In genomic region chrX:19298785-19299114, dm6 we compare ENCODE assay signal across 5 fruit fly cellular contexts.
TF ChIP-seq lines count a peak whose summit lies in the region.

No protein-coding gene starts in this region.

- no peak for TF ChIP-seq CTCF in whole organism, embryonic (GFP tag; optimal IDR thresholded peaks at IDR 0.05; lab: Kevin White, UChicago)

TF ChIP-seq in whole organism, adult, 20 proteins besides CTCF, POLR2A, EP300 and RAD21:
- peak; percentile 17 for TF ChIP-seq CG7101 (tag; optimal IDR thresholded peaks at IDR 0.05; lab: Kevin White, UChicago)
- peak; percentile 13 for TF ChIP-seq CG1620 (GFP tag; optimal IDR thresholded peaks at IDR 0.05; lab: Kevin White, UChicago)
- TF ChIP-seq CG5204 (GFP tag; optimal IDR thresholded peaks at IDR 0.05; lab: Kevin White, UChicago) = peak; percentile 39
- TF ChIP-seq bab1 (GFP tag; optimal IDR thresholded peaks at IDR 0.05; lab: Kevin White, UChicago) = peak; percentile 21
- no peak for TF ChIP-seq Crg-1 (GFP tag; optimal IDR thresholded peaks at IDR 0.05; lab: Kevin White, UChicago)
- peak; percentile 55 for TF ChIP-seq CG14711 (tag; optimal IDR thresholded peaks at IDR 0.05; lab: Kevin White, UChicago)
- no peak for TF ChIP-seq cic (GFP tag; optimal IDR thresholded peaks at IDR 0.05; lab: Kevin White, UChicago)
- no peak for TF ChIP-seq Hr96 (GFP tag; optimal IDR thresholded peaks at IDR 0.05; lab: Kevin White, UChicago)
- no peak for TF ChIP-seq Mnt (GFP tag; optimal IDR thresholded peaks at IDR 0.05; lab: Kevin White, UChicago)

TF ChIP-seq in whole organism, embryonic, 481 proteins besides CTCF, POLR2A, EP300 and RAD21 (continues in another document):
- TF ChIP-seq bcd (GFP tag; optimal IDR thresholded peaks at IDR 0.05; lab: Kevin White, UChicago) (peak; percentile 15), H15 (GFP tag; IDR thresholded peaks at IDR 0.05; lab: Robert Waterston, UW) (no peak), jigr1 (GFP tag; IDR thresholded peaks at IDR 0.05; lab: Robert Waterston, UW) (no peak), Dip3 (GFP tag; optimal IDR thresholded peaks at IDR 0.05; lab: Kevin White, UChicago) (peak; percentile 37), CG12744 (GFP tag; optimal IDR thresholded peaks at IDR 0.05; lab: Kevin White, UChicago) (peak; percentile 7), chm (GFP tag; IDR thresholded peaks at IDR 0.05; lab: Robert Waterston, UW) (peak; percentile 84), ewg (GFP tag; optimal IDR thresholded peaks at IDR 0.05; lab: Kevin White, UChicago) (no peak), CG12104 (GFP tag; optimal IDR thresholded peaks at IDR 0.05; lab: Kevin White, UChicago) (no peak), CG10959 (GFP tag; IDR thresholded peaks at IDR 0.05; lab: Robert Waterston, UW) (peak; percentile 42; the same call in 1 of the 2 replicates), CG12155 (GFP tag; optimal IDR thresholded peaks at IDR 0.05; lab: Kevin White, UChicago) (peak; percentile 26), Nf-YA (GFP tag; IDR thresholded peaks at IDR 0.05; lab: Robert Waterston, UW) (0 out of 2 replicates have a peak, but pooled peaks have one; percentile 13), CG3163 (GFP tag; optimal IDR thresholded peaks at IDR 0.05; lab: Kevin White, UChicago) (peak; percentile 98), prd (optimal IDR thresholded peaks at IDR 0.05; lab: Kevin White, UChicago) (no peak), prd (GFP tag; IDR thresholded peaks at IDR 0.05; lab: Robert Waterston, UW) (peak; percentile 71), pan (optimal IDR thresholded peaks at IDR 0.05; lab: Kevin White, UChicago) (no peak), pan (GFP tag; optimal IDR thresholded peaks at IDR 0.05 in 1 of 2, IDR thresholded peaks at IDR 0.05 in 1 of 2) (peak in 1 of 2 experiments; percentile 72), Six4 (GFP tag; optimal IDR thresholded peaks at IDR 0.05; lab: Kevin White, UChicago) (no peak), CG10366 (GFP tag; IDR thresholded peaks at IDR 0.05; lab: Robert Waterston, UW) (peak; percentile 70), lola (GFP tag; optimal IDR thresholded peaks at IDR 0.05; lab: Kevin White, UChicago) (peak in 1 of 3 experiments; percentile 2), bab2 (GFP tag; optimal IDR thresholded peaks at IDR 0.05; lab: Kevin White, UChicago) (peak; percentile 36)

TF ChIP-seq in whole organism, prepupa, 60 proteins besides CTCF, POLR2A, EP300 and RAD21 (continues in another document):
- TF ChIP-seq cyc (GFP tag; optimal IDR thresholded peaks at IDR 0.05; lab: Kevin White, UChicago) (peak; percentile 59), CG7368 (GFP tag; optimal IDR thresholded peaks at IDR 0.05; lab: Kevin White, UChicago) (peak; percentile 40), topi (GFP tag; optimal IDR thresholded peaks at IDR 0.05; lab: Kevin White, UChicago) (peak; percentile 66), Blimp-1 (GFP tag; optimal IDR thresholded peaks at IDR 0.05; lab: Kevin White, UChicago) (no peak), Ets21C (GFP tag; optimal IDR thresholded peaks at IDR 0.05; lab: Kevin White, UChicago) (peak; percentile 29), CG16779 (tag; optimal IDR thresholded peaks at IDR 0.05; lab: Kevin White, UChicago) (no peak), Sox14 (GFP tag; optimal IDR thresholded peaks at IDR 0.05; lab: Kevin White, UChicago) (peak; percentile 25), vri (GFP tag; optimal IDR thresholded peaks at IDR 0.05; lab: Kevin White, UChicago) (no peak), acj6 (GFP tag; optimal IDR thresholded peaks at IDR 0.05; lab: Kevin White, UChicago) (peak; percentile 57), svp (GFP tag; lab: Kevin White, UChicago) (peak; percentile 74), Ets96B (tag; optimal IDR thresholded peaks at IDR 0.05; lab: Kevin White, UChicago) (peak; percentile 51), Sox102F (GFP tag; optimal IDR thresholded peaks at IDR 0.05; lab: Kevin White, UChicago) (peak; percentile 74), CG8632 (GFP tag; optimal IDR thresholded peaks at IDR 0.05; lab: Kevin White, UChicago) (peak; percentile 63), net (GFP tag; optimal IDR thresholded peaks at IDR 0.05; lab: Kevin White, UChicago) (no peak), CG11902 (GFP tag; optimal IDR thresholded peaks at IDR 0.05; lab: Kevin White, UChicago) (peak; percentile 27), spab (GFP tag; optimal IDR thresholded peaks at IDR 0.05; lab: Kevin White, UChicago) (peak; percentile 11), CG11294 (GFP tag; IDR thresholded peaks at IDR 0.05; lab: Robert Waterston, UW) (peak; percentile 30; the same call in 1 of the 2 replicates), CG8119 (GFP tag; IDR thresholded peaks at IDR 0.05; lab: Robert Waterston, UW) (peak; percentile 67), CG32006 (GFP tag; optimal IDR thresholded peaks at IDR 0.05; lab: Kevin White, UChicago) (peak; percentile 23), CG3919 (GFP tag; optimal IDR thresholded peaks at IDR 0.05; lab: Kevin White, UChicago) (peak; percentile 46), eg (GFP tag; IDR thresholded peaks at IDR 0.05; lab: Robert Waterston, UW) (peak; percentile 80), achi (GFP tag; optimal IDR thresholded peaks at IDR 0.05; lab: Kevin White, UChicago) (peak; percentile 53)

TF ChIP-seq in whole organism, pupa, 21 proteins besides CTCF, POLR2A, EP300 and RAD21:
- peak; percentile 86 for TF ChIP-seq CG4496 (GFP tag; IDR thresholded peaks at IDR 0.05; lab: Robert Waterston, UW)
- peak; percentile 84 for TF ChIP-seq EcR (GFP tag; optimal IDR thresholded peaks at IDR 0.05; lab: Kevin White, UChicago)
- peak; percentile 50 for TF ChIP-seq CG15710 (tag; optimal IDR thresholded peaks at IDR 0.05; lab: Kevin White, UChicago)
- TF ChIP-seq Ets98B (GFP tag; IDR thresholded peaks at IDR 0.05; lab: Robert Waterston, UW) = peak; percentile 52; the same call in 1 of the 2 replicates
- peak; percentile 53 for TF ChIP-seq CG17806 (tag; optimal IDR thresholded peaks at IDR 0.05; lab: Kevin White, UChicago)
- TF ChIP-seq Snoo (tag; optimal IDR thresholded peaks at IDR 0.05; lab: Kevin White, UChicago) = no peak
- peak; percentile 37 for TF ChIP-seq Pif1A (GFP tag; optimal IDR thresholded peaks at IDR 0.05; lab: Kevin White, UChicago)
- peak; percentile 23 for TF ChIP-seq D1 (tag; optimal IDR thresholded peaks at IDR 0.05; lab: Kevin White, UChicago)
- peak; percentile 60 for TF ChIP-seq CG8159 (tag; optimal IDR thresholded peaks at IDR 0.05; lab: Kevin White, UChicago)
- TF ChIP-seq CG32121 (GFP tag; IDR thresholded peaks at IDR 0.05; lab: Robert Waterston, UW) = peak; percentile 48; the same call in 1 of the 2 replicates
- TF ChIP-seq gl (tag; optimal IDR thresholded peaks at IDR 0.05; lab: Kevin White, UChicago) = no peak
- peak; percentile 42 for TF ChIP-seq CG9948 (tag; optimal IDR thresholded peaks at IDR 0.05; lab: Kevin White, UChicago)
- no peak for TF ChIP-seq CG13204 (GFP tag; optimal IDR thresholded peaks at IDR 0.05; lab: Kevin White, UChicago)
- TF ChIP-seq rn (GFP tag; IDR thresholded peaks at IDR 0.05; lab: Robert Waterston, UW) = no peak
- TF ChIP-seq CG10348 (GFP tag; IDR thresholded peaks at IDR 0.05; lab: Robert Waterston, UW) = no peak
- TF ChIP-seq Pif1B (GFP tag; optimal IDR thresholded peaks at IDR 0.05; lab: Kevin White, UChicago) = peak; percentile 53
- peak; percentile 28 for TF ChIP-seq CG34367 (tag; optimal IDR thresholded peaks at IDR 0.05; lab: Kevin White, UChicago)
- peak; percentile 39 for TF ChIP-seq CG14655 (GFP tag; optimal IDR thresholded peaks at IDR 0.05; lab: Kevin White, UChicago)
- no peak for TF ChIP-seq fd96Ca (GFP tag; IDR thresholded peaks at IDR 0.05; lab: Robert Waterston, UW)
- peak; percentile 60 for TF ChIP-seq CG8301 (tag; optimal IDR thresholded peaks at IDR 0.05; lab: Kevin White, UChicago)
- peak; percentile 43; the same call in 1 of the 2 replicates for TF ChIP-seq CG12605 (GFP tag; IDR thresholded peaks at IDR 0.05; lab: Robert Waterston, UW)

TF ChIP-seq in whole organism, wandering third instar larva, 38 proteins besides CTCF, POLR2A, EP300 and RAD21 (continues in another document):
- no peak for TF ChIP-seq Mio (GFP tag; optimal IDR thresholded peaks at IDR 0.05; lab: Kevin White, UChicago)
- TF ChIP-seq Vsx2 (GFP tag; optimal IDR thresholded peaks at IDR 0.05; lab: Kevin White, UChicago; ENCODE audit: partially characterized antibody) = peak; percentile 56
- no peak for TF ChIP-seq jim (GFP tag; optimal IDR thresholded peaks at IDR 0.05; lab: Kevin White, UChicago)
- peak; percentile 0 for TF ChIP-seq tai (GFP tag; optimal IDR thresholded peaks at IDR 0.05; lab: Kevin White, UChicago)
- peak; percentile 54 for TF ChIP-seq sage (GFP tag; optimal IDR thresholded peaks at IDR 0.05; lab: Kevin White, UChicago)
- no peak for TF ChIP-seq Hr83 (GFP tag; optimal IDR thresholded peaks at IDR 0.05; lab: Kevin White, UChicago; ENCODE audit: poor library complexity, severe bottlenecking)
- peak; percentile 49 for TF ChIP-seq rgr (GFP tag; optimal IDR thresholded peaks at IDR 0.05; lab: Kevin White, UChicago)
- TF ChIP-seq dl (GFP tag; optimal IDR thresholded peaks at IDR 0.05; lab: Kevin White, UChicago; ENCODE audit: insufficient read depth in 1 of 2, partially characterized antibody in 2 of 2) = peak; percentile 84 to 88
- peak in 1 of 2 experiments; percentile 41 for TF ChIP-seq foxo (GFP tag; optimal IDR thresholded peaks at IDR 0.05; lab: Kevin White, UChicago)
- peak; percentile 8 for TF ChIP-seq br (GFP tag; optimal IDR thresholded peaks at IDR 0.05; lab: Kevin White, UChicago)
- TF ChIP-seq h (GFP tag; optimal IDR thresholded peaks at IDR 0.05; lab: Kevin White, UChicago) = peak; percentile 65
- no peak for TF ChIP-seq usp (GFP tag; optimal IDR thresholded peaks at IDR 0.05; lab: Kevin White, UChicago)
- TF ChIP-seq CG9705 (GFP tag; optimal IDR thresholded peaks at IDR 0.05; lab: Kevin White, UChicago) = no peak
- no peak for TF ChIP-seq CrebA (GFP tag; optimal IDR thresholded peaks at IDR 0.05; lab: Kevin White, UChicago; ENCODE audit: borderline replicate concordance)
- TF ChIP-seq fru (GFP tag; optimal IDR thresholded peaks at IDR 0.05; lab: Kevin White, UChicago) = peak; percentile 55
- peak; percentile 17 for TF ChIP-seq Sp1 (GFP tag; optimal IDR thresholded peaks at IDR 0.05; lab: Kevin White, UChicago)
- no peak for TF ChIP-seq Jra (GFP tag; optimal IDR thresholded peaks at IDR 0.05; lab: Kevin White, UChicago)
- TF ChIP-seq Dfd (GFP tag; optimal IDR thresholded peaks at IDR 0.05; lab: Kevin White, UChicago) = no peak
- TF ChIP-seq GATAd (GFP tag; optimal IDR thresholded peaks at IDR 0.05; lab: Kevin White, UChicago) = no peak
- TF ChIP-seq CG32264 (GFP tag; optimal IDR thresholded peaks at IDR 0.05; lab: Kevin White, UChicago) = peak; percentile 25
- TF ChIP-seq lola (GFP tag; optimal IDR thresholded peaks at IDR 0.05; lab: Kevin White, UChicago) = no peak
- TF ChIP-seq sv (GFP tag; optimal IDR thresholded peaks at IDR 0.05; lab: Kevin White, UChicago) = no peak
- TF ChIP-seq woc (GFP tag; optimal IDR thresholded peaks at IDR 0.05; lab: Kevin White, UChicago) = no peak
- peak; percentile 17 for TF ChIP-seq dmrt93B (GFP tag; optimal IDR thresholded peaks at IDR 0.05; lab: Kevin White, UChicago)
- TF ChIP-seq HLH106 (tag; optimal IDR thresholded peaks at IDR 0.05; lab: Kevin White, UChicago) = peak; percentile 66
- no peak for TF ChIP-seq Hr78 (GFP tag; optimal IDR thresholded peaks at IDR 0.05; lab: Kevin White, UChicago)
- no peak for TF ChIP-seq Abd-B (GFP tag; optimal IDR thresholded peaks at IDR 0.05; lab: Kevin White, UChicago)
